Worm (Caenorhabditis elegans): ENCODE results near the gene R08C7.1.
A peak's percentile ranks its signal among the peaks of the same experiment; 100 is the strongest.

Gene R08C7.1

DNA sequence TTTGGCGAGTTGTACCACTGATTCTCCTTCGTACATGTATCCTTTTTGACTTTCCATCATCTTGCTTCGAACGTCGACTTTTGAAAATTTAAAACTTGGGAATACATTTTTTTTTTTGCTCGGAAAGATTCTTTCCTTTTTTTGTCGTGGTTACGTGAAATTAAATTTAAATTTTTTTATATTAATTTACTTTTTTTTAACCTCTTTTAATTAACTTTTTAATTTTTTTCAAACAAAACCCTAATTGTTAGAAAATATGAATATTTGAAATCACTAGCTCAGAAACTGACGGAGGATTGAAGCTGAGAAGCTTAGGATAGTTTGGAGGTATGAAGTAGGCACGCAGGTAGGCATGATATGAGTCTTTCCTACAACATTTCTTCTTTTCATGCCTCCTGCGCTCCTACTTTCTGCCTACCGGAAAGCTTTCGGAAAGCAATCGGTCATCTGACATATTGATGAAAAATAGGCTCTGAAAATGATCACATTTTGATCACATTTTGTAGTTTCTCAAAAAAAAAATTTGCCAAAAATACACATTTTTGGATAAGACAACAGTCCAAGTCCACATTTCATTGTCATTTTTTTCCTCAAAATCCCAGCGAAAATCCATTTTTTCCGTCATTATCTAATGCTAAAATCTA is 17.1 kb upstream of the R08C7.1 start, which contains the start of the genes R08C7.8 and R08C7.4:
Gene R08C7.8, minus strand, starts transcription at position 101 of the 644 bp plus-strand sequence.
Gene R08C7.4, plus strand, starts transcription at position 594 of the 644 bp plus-strand sequence.
- TF ChIP-seq nhr-76 (tag; optimal IDR thresholded peaks at IDR 0.05) (no peak), lsy-12 (tag; optimal IDR thresholded peaks at IDR 0.05) (no peak), R02D3.7 (tag; optimal IDR thresholded peaks at IDR 0.05) (no peak)

DNA sequence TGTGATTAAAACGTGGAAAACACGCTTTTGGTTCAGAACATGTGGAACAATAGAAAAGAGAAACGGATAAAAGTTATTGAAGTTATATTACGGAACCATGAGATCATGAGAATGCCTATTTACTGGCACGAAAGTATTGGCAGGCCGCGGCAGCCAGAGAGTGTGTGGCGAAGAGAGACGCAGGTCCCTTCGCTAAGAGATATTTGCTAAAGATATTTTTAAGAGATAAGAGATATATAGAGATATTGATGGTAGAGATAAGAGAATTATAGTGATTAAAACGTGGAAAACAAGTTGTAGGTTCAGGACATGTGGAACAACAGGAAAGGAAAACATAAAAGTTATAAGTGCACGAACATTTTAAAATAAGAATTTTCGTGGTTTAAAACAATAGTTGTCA is 13.9 kb upstream of the R08C7.1 start:
- no peak for TF ChIP-seq lin-39 (tag; optimal IDR thresholded peaks at IDR 0.05)
- TF ChIP-seq nhr-23 (tag; optimal IDR thresholded peaks at IDR 0.05), result peak; percentile 20
- no peak for TF ChIP-seq ceh-16 (tag; optimal IDR thresholded peaks at IDR 0.05)
- TF ChIP-seq R02D3.7 (tag; optimal IDR thresholded peaks at IDR 0.05), result no peak
- TF ChIP-seq elt-1 (tag; optimal IDR thresholded peaks at IDR 0.05), result peak; percentile 81
- TF ChIP-seq aly-2 (tag; optimal IDR thresholded peaks at IDR 0.05), result no peak
- no peak for TF ChIP-seq egl-5 (tag; optimal IDR thresholded peaks at IDR 0.05)
- TF ChIP-seq ama-1 (optimal IDR thresholded peaks at IDR 0.05), result no peak
- TF ChIP-seq egl-27 (tag; optimal IDR thresholded peaks at IDR 0.05), result no peak
- TF ChIP-seq tbx-2 (tag; optimal IDR thresholded peaks at IDR 0.05), result no peak
- no peak for TF ChIP-seq snpc-4 (tag; optimal IDR thresholded peaks at IDR 0.05)

DNA sequence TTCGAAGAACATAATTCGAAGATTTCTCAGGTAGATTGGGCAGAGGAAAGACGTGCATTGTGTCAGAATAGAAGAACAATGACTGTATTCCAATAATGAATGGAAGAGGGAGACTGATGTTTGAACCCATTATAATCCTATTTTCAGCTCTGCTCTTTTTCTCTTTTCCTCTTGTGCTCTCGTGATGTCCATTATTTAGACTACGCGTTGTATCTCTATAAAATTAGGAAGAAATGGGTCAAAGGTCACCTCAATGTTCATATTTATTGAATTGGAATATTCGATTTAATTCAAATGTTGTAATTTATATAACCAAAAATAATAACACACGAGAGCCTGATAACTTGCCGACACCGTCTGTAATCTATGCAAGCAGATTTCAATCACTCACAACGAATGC is 12.5 kb upstream of the R08C7.1 start, which contains the start of gene fbxb-74:
Gene fbxb-74, minus strand, starts transcription at position 101 of the 400 bp plus-strand sequence.
- TF ChIP-seq hmg-11 (tag; optimal IDR thresholded peaks at IDR 0.05) (no peak), R02D3.7 (tag; optimal IDR thresholded peaks at IDR 0.05) (no peak), nfya-1 (tag; optimal IDR thresholded peaks at IDR 0.05; ENCODE audit: insufficient read depth) (no peak), nhr-25 (tag; optimal IDR thresholded peaks at IDR 0.05) (no peak)

DNA sequence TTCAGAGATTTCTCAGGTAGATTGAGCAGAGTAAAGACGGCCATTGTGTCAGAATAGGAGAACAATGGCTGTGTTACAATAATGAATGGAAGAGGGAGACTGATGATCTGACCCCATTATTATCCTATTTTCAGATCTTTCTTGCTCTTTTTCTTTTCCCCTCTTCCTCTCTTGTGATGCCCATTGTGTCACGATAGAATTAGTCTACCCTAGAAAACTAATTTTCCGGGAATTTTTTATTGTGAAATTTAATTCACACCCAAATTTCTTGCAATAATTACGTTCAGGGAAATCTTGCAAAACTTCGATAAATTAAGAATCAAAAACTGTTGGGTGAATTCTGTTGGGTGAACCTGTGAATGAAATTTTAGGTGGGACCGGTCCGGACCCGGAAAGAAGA is 10.6 kb upstream of the R08C7.1 start, which contains the start of gene fbxb-75:
Gene fbxb-75, minus strand, starts transcription at position 101 of the 400 bp plus-strand sequence.
- no peak for TF ChIP-seq tbx-2 (tag; optimal IDR thresholded peaks at IDR 0.05)
- TF ChIP-seq lin-15B (tag; optimal IDR thresholded peaks at IDR 0.05), result no peak
- TF ChIP-seq ceh-28 (tag; optimal IDR thresholded peaks at IDR 0.05), result no peak
- TF ChIP-seq nhr-12 (tag; optimal IDR thresholded peaks at IDR 0.05), result no peak
- TF ChIP-seq ztf-11 (tag; optimal IDR thresholded peaks at IDR 0.05), result no peak
- TF ChIP-seq egl-27 (tag; optimal IDR thresholded peaks at IDR 0.05), result no peak
- TF ChIP-seq R02D3.7 (tag; optimal IDR thresholded peaks at IDR 0.05), result no peak
- TF ChIP-seq jun-1 (tag; optimal IDR thresholded peaks at IDR 0.05), result no peak
- TF ChIP-seq unc-39 (tag; optimal IDR thresholded peaks at IDR 0.05), result no peak
- TF ChIP-seq pqm-1 (tag; optimal IDR thresholded peaks at IDR 0.05), result no peak
- TF ChIP-seq mml-1 (tag; optimal IDR thresholded peaks at IDR 0.05), result no peak
- no peak for TF ChIP-seq aly-2 (tag; optimal IDR thresholded peaks at IDR 0.05)
- TF ChIP-seq nhr-43 (tag; optimal IDR thresholded peaks at IDR 0.05; ENCODE audit: poor library complexity, severe bottlenecking), result no peak
- TF ChIP-seq lsy-12 (tag; optimal IDR thresholded peaks at IDR 0.05), result no peak
- TF ChIP-seq nfya-1 (tag; optimal IDR thresholded peaks at IDR 0.05; ENCODE audit: insufficient read depth), result no peak
- TF ChIP-seq egl-5 (tag; optimal IDR thresholded peaks at IDR 0.05), result no peak
- TF ChIP-seq fos-1 (tag; optimal IDR thresholded peaks at IDR 0.05), result no peak

ce11 chrIV:4445711-4446290 is 5.9 kb upstream of the R08C7.1 start, which contains the start of the genes wapl-1 and htz-1:
Gene wapl-1 (minus strand): TSS chrIV:4445740.
Gene htz-1 (plus strand): TSS chrIV:4446216.
- peak; percentile 97 for TF ChIP-seq lin-15B (tag; optimal IDR thresholded peaks at IDR 0.05)
- no peak for TF ChIP-seq nhr-237 (tag; optimal IDR thresholded peaks at IDR 0.05)
- peak; percentile 88 for TF ChIP-seq nhr-43 (tag; optimal IDR thresholded peaks at IDR 0.05; ENCODE audit: poor library complexity, severe bottlenecking)
- TF ChIP-seq pqm-1 (tag; optimal IDR thresholded peaks at IDR 0.05), result peak; percentile 69
- peak; percentile 98 for TF ChIP-seq nhr-23 (tag; optimal IDR thresholded peaks at IDR 0.05)
- peak; percentile 98 for TF ChIP-seq ZK546.5 (tag; optimal IDR thresholded peaks at IDR 0.05)
- no peak for TF ChIP-seq aly-2 (tag; optimal IDR thresholded peaks at IDR 0.05)
- TF ChIP-seq nhr-11 (tag; optimal IDR thresholded peaks at IDR 0.05), result peak; percentile 75
- peak; percentile 99 for TF ChIP-seq lin-39 (tag; optimal IDR thresholded peaks at IDR 0.05)
- TF ChIP-seq nhr-76 (tag; optimal IDR thresholded peaks at IDR 0.05), result no peak
- no peak for TF ChIP-seq ceh-9 (tag; optimal IDR thresholded peaks at IDR 0.05)
- TF ChIP-seq nhr-12 (tag; optimal IDR thresholded peaks at IDR 0.05), result no peak
- TF ChIP-seq ceh-82 (tag; optimal IDR thresholded peaks at IDR 0.05), result peak; percentile 68
- TF ChIP-seq mml-1 (tag; optimal IDR thresholded peaks at IDR 0.05), result no peak
- peak; percentile 81 for TF ChIP-seq elt-1 (tag; optimal IDR thresholded peaks at IDR 0.05)
- no peak for TF ChIP-seq nhr-28 (tag; optimal IDR thresholded peaks at IDR 0.05)
- TF ChIP-seq fkh-2 (tag; optimal IDR thresholded peaks at IDR 0.05), result peak; percentile 26
- TF ChIP-seq skn-1 (tag; optimal IDR thresholded peaks at IDR 0.05), result peak; percentile 55
- peak; percentile 83 for TF ChIP-seq elt-2 (tag; optimal IDR thresholded peaks at IDR 0.05)
- peak; percentile 69 for TF ChIP-seq fos-1 (tag; optimal IDR thresholded peaks at IDR 0.05)
- TF ChIP-seq nhr-25 (tag; optimal IDR thresholded peaks at IDR 0.05), result peak; percentile 98
- peak; percentile 79 for TF ChIP-seq ama-1 (optimal IDR thresholded peaks at IDR 0.05)
- TF ChIP-seq unc-39 (tag; optimal IDR thresholded peaks at IDR 0.05), result no peak
- TF ChIP-seq tbx-2 (tag; optimal IDR thresholded peaks at IDR 0.05), result peak; percentile 85
- no peak for TF ChIP-seq eor-1 (tag; optimal IDR thresholded peaks at IDR 0.05)
- TF ChIP-seq snpc-4 (tag; optimal IDR thresholded peaks at IDR 0.05), result peak; percentile 88
- TF ChIP-seq ztf-4 (tag; optimal IDR thresholded peaks at IDR 0.05), result peak; percentile 63
- TF ChIP-seq ceh-28 (tag; optimal IDR thresholded peaks at IDR 0.05), result peak; percentile 81
- TF ChIP-seq sea-2 (GFP tag; optimal IDR thresholded peaks at IDR 0.05), result no peak
- peak; percentile 69 for TF ChIP-seq nhr-77 (tag; optimal IDR thresholded peaks at IDR 0.05)
- TF ChIP-seq ceh-16 (tag; optimal IDR thresholded peaks at IDR 0.05), result no peak
- TF ChIP-seq egl-27 (tag; optimal IDR thresholded peaks at IDR 0.05), result peak; percentile 76
- peak; percentile 92 for TF ChIP-seq jun-1 (tag; optimal IDR thresholded peaks at IDR 0.05)

All from whole organism, L3 larva.